Fruit fly (Drosophila melanogaster) whole organism, embryonic: ENCODE results near the gene Acp62F.

Experiments used
- Atf-2 ChIP-seq: fragments of 200-800 bp; sonication (Bioruptor generic); optimal IDR thresholded peaks from 2 replicates; lab custom pipeline; 2016; ENCODE audit warnings: missing biosample characterization, missing genetic modification characterization
- Atf6 ChIP-seq: fragments of 200-800 bp; sonication (Bioruptor generic); IDR thresholded peaks from 2 replicates; pipeline ENCODE4 v1.3.6; 2022; ENCODE audit warnings: missing biosample characterization, missing genetic modification characterization
- CG10462 ChIP-seq: fragments of 200-800 bp; sonication (Bioruptor generic); optimal IDR thresholded peaks from 2 replicates; lab custom pipeline; 2016; ENCODE audit warnings: missing biosample characterization, missing genetic modification characterization
- CG10959 ChIP-seq: fragments of 200-800 bp; sonication (Bioruptor generic); IDR thresholded peaks from 2 replicates; pipeline ENCODE4 v1.3.6; 2022; ENCODE audit warnings: missing biosample characterization, missing genetic modification characterization
- CG11504 ChIP-seq: fragments of 200-800 bp; sonication (Bioruptor generic); optimal IDR thresholded peaks from 3 replicates; lab custom pipeline; 2019; ENCODE audit warnings: missing biosample characterization, mild to moderate bottlenecking, missing genetic modification characterization, moderate library complexity
- CG11695 ChIP-seq: fragments of 200-800 bp; sonication (Bioruptor generic); IDR thresholded peaks from 3 replicates; pipeline ENCODE4 v1.3.6; 2022; ENCODE audit warnings: missing biosample characterization, missing genetic modification characterization
- CG13123 ChIP-seq: fragments of 200-800 bp; sonication (Bioruptor generic); optimal IDR thresholded peaks from 2 replicates; lab custom pipeline; 2016; ENCODE audit warnings: missing biosample characterization, missing genetic modification characterization
- CG13775 ChIP-seq: fragments of 200-800 bp; sonication (Bioruptor generic); optimal IDR thresholded peaks from 3 replicates; lab custom pipeline; 2017; ENCODE audit warnings: missing biosample characterization, mild to moderate bottlenecking, missing genetic modification characterization
- CG1603 ChIP-seq: fragments of 200-800 bp; sonication (Bioruptor generic); optimal IDR thresholded peaks from 2 replicates; lab custom pipeline; 2019; ENCODE audit warnings: missing biosample characterization, mild to moderate bottlenecking, missing genetic modification characterization, moderate library complexity
- CG16863 ChIP-seq: fragments of 200-800 bp; sonication (Bioruptor generic); optimal IDR thresholded peaks from 3 replicates; lab custom pipeline; 2016; ENCODE audit warnings: missing biosample characterization, missing genetic modification characterization
- CG17612 ChIP-seq: fragments of 200-800 bp; sonication (Bioruptor generic); IDR thresholded peaks from 2 replicates; pipeline ENCODE4 v1.3.6; 2022; ENCODE audit warnings: missing biosample characterization, missing genetic modification characterization
- CG18476 ChIP-seq: fragments of 200-800 bp; sonication (Bioruptor generic); optimal IDR thresholded peaks from 2 replicates; lab custom pipeline; 2016; ENCODE audit warnings: missing biosample characterization, mild to moderate bottlenecking, missing genetic modification characterization
- CG3163 ChIP-seq: fragments of 200-800 bp; sonication (Bioruptor generic); optimal IDR thresholded peaks from 3 replicates; lab custom pipeline; 2016; ENCODE audit warnings: missing biosample characterization, missing genetic modification characterization
- CG32772 ChIP-seq: fragments of 200-800 bp; sonication (Bioruptor generic); IDR thresholded peaks from 2 replicates; pipeline ENCODE4 v1.3.6; 2022; ENCODE audit warnings: missing biosample characterization, missing genetic modification characterization
- CG4404 ChIP-seq: fragments of 200-800 bp; sonication (Bioruptor generic); IDR thresholded peaks from 2 replicates; pipeline ENCODE4 v1.3.6; 2022; ENCODE audit warnings: missing biosample characterization, missing genetic modification characterization
- CG5953 ChIP-seq: fragments of 200-800 bp; sonication (Bioruptor generic); IDR thresholded peaks from 2 replicates; pipeline ENCODE4 v1.3.6; 2022; ENCODE audit warnings: missing biosample characterization, missing genetic modification characterization
- CG6654 ChIP-seq: fragments of 200-800 bp; sonication (Bioruptor generic); optimal IDR thresholded peaks from 2 replicates; lab custom pipeline; 2017; ENCODE audit warnings: missing biosample characterization, mild to moderate bottlenecking, missing genetic modification characterization
- CG6689 ChIP-seq: fragments of 200-800 bp; sonication (Bioruptor generic); IDR thresholded peaks from 2 replicates; pipeline ENCODE4 v1.3.6; 2022; ENCODE audit warnings: missing biosample characterization, missing genetic modification characterization
- CG7839 ChIP-seq: fragments of 200-800 bp; sonication (Bioruptor generic); optimal IDR thresholded peaks from 3 replicates; lab custom pipeline; 2018; ENCODE audit warnings: missing biosample characterization, mild to moderate bottlenecking, missing genetic modification characterization, moderate library complexity
- CG8089 ChIP-seq: fragments of 200-800 bp; sonication (Bioruptor generic); optimal IDR thresholded peaks from 3 replicates; lab custom pipeline; 2016; ENCODE audit warnings: missing biosample characterization, missing genetic modification characterization
- CG8290 ChIP-seq, 3 experiments: fragments of 200-800 bp; sonication (Bioruptor generic); optimal IDR thresholded peaks; 2 replicates each; lab custom pipeline; 2016 to 2019; ENCODE audit warnings: missing biosample characterization in 3 of 3, missing genetic modification characterization in 3 of 3, mild to moderate bottlenecking in 2 of 3, moderate library complexity in 1 of 3
- CG8359 ChIP-seq: fragments of 200-800 bp; sonication (Bioruptor generic); optimal IDR thresholded peaks from 2 replicates; lab custom pipeline; 2017; ENCODE audit warnings: missing biosample characterization, mild to moderate bottlenecking, missing genetic modification characterization, borderline replicate concordance
- CG8388 ChIP-seq: fragments of 200-800 bp; sonication (Bioruptor generic); optimal IDR thresholded peaks from 2 replicates; lab custom pipeline; 2019; ENCODE audit warnings: missing biosample characterization, mild to moderate bottlenecking, missing genetic modification characterization, moderate library complexity
- CG9437 ChIP-seq: fragments of 200-800 bp; sonication (Bioruptor generic); optimal IDR thresholded peaks from 2 replicates; lab custom pipeline; 2018; ENCODE audit warnings: missing biosample characterization, mild to moderate bottlenecking, missing genetic modification characterization
- CoRest ChIP-seq: fragments of 200-800 bp; sonication (Bioruptor generic); optimal IDR thresholded peaks from 3 replicates; lab custom pipeline; 2018; ENCODE audit warnings: missing biosample characterization, mild to moderate bottlenecking, missing genetic modification characterization, moderate library complexity
- Doc2 ChIP-seq: fragments of 200-800 bp; sonication (Bioruptor generic); IDR thresholded peaks from 2 replicates; pipeline ENCODE4 v1.3.6; 2022; ENCODE audit warnings: missing biosample characterization, missing genetic modification characterization
- ERR ChIP-seq: fragments of 200-800 bp; sonication (Bioruptor generic); optimal IDR thresholded peaks from 2 replicates; lab custom pipeline; 2016; ENCODE audit warnings: missing biosample characterization, missing genetic modification characterization
- Ets97D ChIP-seq: fragments of 200-800 bp; sonication (Bioruptor generic); optimal IDR thresholded peaks from 3 replicates; lab custom pipeline; 2016; ENCODE audit warnings: missing biosample characterization, missing genetic modification characterization
- HLH4C ChIP-seq: fragments of 200-800 bp; sonication (Bioruptor generic); IDR thresholded peaks from 3 replicates; pipeline ENCODE4 v1.3.6; 2022; ENCODE audit warnings: missing biosample characterization, missing genetic modification characterization; ENCODE audit not compliant: partially characterized antibody
- Mes4 ChIP-seq: fragments of 200-800 bp; sonication (Bioruptor generic); optimal IDR thresholded peaks from 2 replicates; lab custom pipeline; 2016; ENCODE audit warnings: missing biosample characterization, missing genetic modification characterization
- NK7.1 ChIP-seq: fragments of 200-800 bp; sonication (Bioruptor generic); optimal IDR thresholded peaks from 3 replicates; lab custom pipeline; 2016; ENCODE audit warnings: missing biosample characterization, missing genetic modification characterization
- PHDP ChIP-seq: fragments of 200-800 bp; sonication (Bioruptor generic); optimal IDR thresholded peaks from 3 replicates; lab custom pipeline; 2018; ENCODE audit warnings: missing biosample characterization, mild to moderate bottlenecking, missing genetic modification characterization, moderate library complexity
- Xrp1 ChIP-seq: fragments of 200-800 bp; sonication (Bioruptor generic); IDR thresholded peaks from 2 replicates; pipeline ENCODE4 v1.3.6; 2022; ENCODE audit warnings: missing biosample characterization, missing genetic modification characterization
- al ChIP-seq: fragments of 200-800 bp; sonication (Bioruptor generic); IDR thresholded peaks from 2 replicates; pipeline ENCODE4 v1.3.6; 2022; ENCODE audit warnings: missing biosample characterization, missing genetic modification characterization
- cas ChIP-seq: fragments of 200-800 bp; sonication (Bioruptor generic); IDR thresholded peaks from 2 replicates; pipeline ENCODE4 v1.3.6; 2022; ENCODE audit warnings: missing biosample characterization, missing genetic modification characterization
- dmrt99B ChIP-seq: fragments of 200-800 bp; sonication (Bioruptor generic); optimal IDR thresholded peaks from 2 replicates; lab custom pipeline; 2018; ENCODE audit warnings: missing biosample characterization, mild to moderate bottlenecking, missing genetic modification characterization, moderate library complexity
- gcm2 ChIP-seq: fragments of 200-800 bp; sonication (Bioruptor generic); optimal IDR thresholded peaks from 2 replicates; lab custom pipeline; 2016; ENCODE audit warnings: missing biosample characterization, missing genetic modification characterization
- grau ChIP-seq: fragments of 200-800 bp; optimal IDR thresholded peaks from 3 replicates; lab custom pipeline; 2019; ENCODE audit warnings: missing biosample characterization, mild to moderate bottlenecking, missing genetic modification characterization, moderate library complexity
- jigr1 ChIP-seq: fragments of 200-800 bp; sonication (Bioruptor generic); IDR thresholded peaks from 3 replicates; pipeline ENCODE4 v1.3.6; 2022; ENCODE audit warnings: missing biosample characterization, missing genetic modification characterization
- kay ChIP-seq: fragments of 200-800 bp; sonication (Bioruptor generic); optimal IDR thresholded peaks from 2 replicates; lab custom pipeline; 2016; ENCODE audit warnings: missing biosample characterization, missing genetic modification characterization
- ken ChIP-seq: fragments of 200-800 bp; sonication (Bioruptor generic); IDR thresholded peaks from 3 replicates; pipeline ENCODE4 v1.3.6; 2022; ENCODE audit warnings: missing biosample characterization, missing genetic modification characterization
- klu ChIP-seq: fragments of 200-800 bp; sonication (Bioruptor generic); IDR thresholded peaks from 2 replicates; pipeline ENCODE4 v1.3.6; 2022; ENCODE audit warnings: missing biosample characterization, missing genetic modification characterization
- lilli ChIP-seq: fragments of 200-800 bp; sonication (Bioruptor generic); optimal IDR thresholded peaks from 3 replicates; lab custom pipeline; 2016; ENCODE audit warnings: missing biosample characterization, missing genetic modification characterization
- phol ChIP-seq: fragments of 200-800 bp; sonication (Bioruptor generic); optimal IDR thresholded peaks from 3 replicates; lab custom pipeline; 2018; ENCODE audit warnings: missing biosample characterization, mild to moderate bottlenecking, missing genetic modification characterization, moderate library complexity
- rib ChIP-seq: fragments of 200-800 bp; sonication (Bioruptor generic); IDR thresholded peaks from 2 replicates; pipeline ENCODE4 v1.3.6; 2022; ENCODE audit warnings: missing biosample characterization, missing genetic modification characterization
- scrt ChIP-seq: fragments of 200-800 bp; sonication (Bioruptor generic); optimal IDR thresholded peaks from 2 replicates; lab custom pipeline; 2018; ENCODE audit warnings: missing biosample characterization, mild to moderate bottlenecking, missing genetic modification characterization, moderate library complexity
- sens ChIP-seq: fragments of 200-800 bp; sonication (Bioruptor generic); peaks from one replicate; lab custom pipeline; 2016; ENCODE audit warnings: missing biosample characterization, missing genetic modification characterization
- slp2 ChIP-seq: fragments of 200-800 bp; sonication (Bioruptor generic); optimal IDR thresholded peaks from 2 replicates; lab custom pipeline; 2016; ENCODE audit warnings: missing biosample characterization, missing genetic modification characterization
- ssp ChIP-seq: fragments of 200-800 bp; sonication (Bioruptor generic); IDR thresholded peaks from 2 replicates; pipeline ENCODE4 v1.3.6; 2022; ENCODE audit warnings: missing biosample characterization, missing genetic modification characterization
- sug ChIP-seq: fragments of 200-800 bp; optimal IDR thresholded peaks from 2 replicates; lab custom pipeline; 2019; ENCODE audit warnings: missing biosample characterization, mild to moderate bottlenecking, missing genetic modification characterization, moderate library complexity
- vfl ChIP-seq: fragments of 200-800 bp; sonication (Bioruptor generic); optimal IDR thresholded peaks from 2 replicates; lab custom pipeline; 2016; ENCODE audit warnings: missing biosample characterization, missing genetic modification characterization

Gene Acp62F

dm6 chr3L:2733208-2733607 is 6.3 kb upstream of the Acp62F start (continued):
- no peak for TF ChIP-seq gcm2 (GFP tag; lab: Kevin White, UChicago)
- TF ChIP-seq grau, result peak; percentile 74
- peak; percentile 44 for TF ChIP-seq scrt
- TF ChIP-seq Doc2 (GFP tag; lab: Robert Waterston, UW), result no peak
- peak; percentile 68 for TF ChIP-seq klu (GFP tag; lab: Robert Waterston, UW)
- peak; percentile 22 for TF ChIP-seq CG3163 (GFP tag; lab: Kevin White, UChicago)
- TF ChIP-seq CG32772 (GFP tag; lab: Robert Waterston, UW), result peak; percentile 58; the same call in 1 of the 2 replicates
- peak; percentile 7 for TF ChIP-seq sug (tag; lab: Kevin White, UChicago)
- peak; percentile 34 for TF ChIP-seq dmrt99B
- peak; percentile 53 for TF ChIP-seq NK7.1 (GFP tag; lab: Kevin White, UChicago)
- TF ChIP-seq HLH4C (GFP tag; lab: Robert Waterston, UW), result no peak
- peak; percentile 68 for TF ChIP-seq CG6689 (GFP tag; lab: Robert Waterston, UW)
- peak; percentile 55 for TF ChIP-seq CG9437 (GFP tag; lab: Kevin White, UChicago)
- peak; percentile 35 for TF ChIP-seq slp2 (GFP tag; lab: Kevin White, UChicago)
- TF ChIP-seq PHDP (tag; lab: Kevin White, UChicago), result peak; percentile 78
- peak; percentile 78 for TF ChIP-seq al (GFP tag; lab: Robert Waterston, UW)
- 0 out of 2 replicates have a peak, but pooled peaks have one; percentile 13 for TF ChIP-seq CG10959
- peak; percentile 79 for TF ChIP-seq CG11504 (tag; lab: Kevin White, UChicago)
- no peak for TF ChIP-seq CG8290 (GFP tag; optimal IDR thresholded peaks at IDR 0.05; lab: Kevin White, UChicago)
- TF ChIP-seq CG8290 (tag; optimal IDR thresholded peaks at IDR 0.05; lab: Kevin White, UChicago), result peak in 1 of 2 experiments; percentile 75
- TF ChIP-seq CG10462 (GFP tag; lab: Kevin White, UChicago), result peak; percentile 36
- TF ChIP-seq cas (GFP tag; lab: Robert Waterston, UW), result 0 out of 2 replicates have a peak, but pooled peaks have one; percentile 25
- TF ChIP-seq CG4404 (GFP tag; lab: Robert Waterston, UW), result peak; percentile 43; the same call in 1 of the 2 replicates
- TF ChIP-seq CG7839 (tag; lab: Kevin White, UChicago), result peak; percentile 73
- peak; percentile 74 for TF ChIP-seq CoRest (tag; lab: Kevin White, UChicago)
- TF ChIP-seq Ets97D (GFP tag; lab: Kevin White, UChicago), result peak; percentile 28
- no peak for TF ChIP-seq ssp (GFP tag; lab: Robert Waterston, UW)
- TF ChIP-seq sens, result peak; percentile 93
- TF ChIP-seq vfl (GFP tag; lab: Kevin White, UChicago), result peak; percentile 34
- TF ChIP-seq CG17612, result peak; percentile 38; the same call in 1 of the 2 replicates
- peak; percentile 75 for TF ChIP-seq Xrp1 (GFP tag; lab: Robert Waterston, UW)
- no peak for TF ChIP-seq kay
- TF ChIP-seq Atf6 (GFP tag; lab: Robert Waterston, UW), result peak; percentile 85
- peak; percentile 13 for TF ChIP-seq CG8359 (GFP tag; lab: Kevin White, UChicago)
- peak; percentile 78 for TF ChIP-seq lilli (GFP tag; lab: Kevin White, UChicago)
- no peak for TF ChIP-seq CG13123 (GFP tag; lab: Kevin White, UChicago)
- TF ChIP-seq CG11695 (GFP tag; lab: Robert Waterston, UW), result peak; percentile 77
- TF ChIP-seq CG13775 (GFP tag; lab: Kevin White, UChicago), result peak; percentile 50
- peak; percentile 49 for TF ChIP-seq CG18476 (GFP tag; lab: Kevin White, UChicago)
- TF ChIP-seq CG5953 (GFP tag; lab: Robert Waterston, UW), result no peak
- TF ChIP-seq CG6654, result no peak
- TF ChIP-seq rib (GFP tag; lab: Robert Waterston, UW), result 0 out of 2 replicates have a peak, but pooled peaks have one; percentile 22
- TF ChIP-seq ken, result no peak
- peak; percentile 68 for TF ChIP-seq phol (tag; lab: Kevin White, UChicago)
- peak; percentile 36 for TF ChIP-seq CG8089 (GFP tag; lab: Kevin White, UChicago)
- peak; percentile 28 for TF ChIP-seq CG8388 (GFP tag; lab: Kevin White, UChicago)
- peak; percentile 52 for TF ChIP-seq CG16863
- TF ChIP-seq Mes4 (GFP tag; lab: Kevin White, UChicago), result peak; percentile 55
- peak; percentile 56 for TF ChIP-seq Atf-2 (GFP tag; lab: Kevin White, UChicago)
- peak; percentile 73 for TF ChIP-seq CG1603 (tag; lab: Kevin White, UChicago)
- peak; percentile 7 for TF ChIP-seq ERR (GFP tag; lab: Kevin White, UChicago)
- peak; percentile 47; the same call in 1 of the 3 replicates for TF ChIP-seq jigr1 (GFP tag; lab: Robert Waterston, UW)
